Worm (Caenorhabditis elegans): Measurements from ENCODE around the gene nhr-277.

nhr-277 gene

ce11 chrIV:2770835-2771234, 28.0 kb downstream of the nhr-277 start:
- TF ChIP-seq ama-1 (optimal IDR thresholded peaks at IDR 0.05) (peak; percentile 2), nhr-12 (tag; optimal IDR thresholded peaks at IDR 0.05) (no peak), zag-1 (tag; optimal IDR thresholded peaks at IDR 0.05) (no peak), mdl-1 (tag; optimal IDR thresholded peaks at IDR 0.05) (no peak), lsy-12 (tag; optimal IDR thresholded peaks at IDR 0.05) (peak; percentile 32)

DNA sequence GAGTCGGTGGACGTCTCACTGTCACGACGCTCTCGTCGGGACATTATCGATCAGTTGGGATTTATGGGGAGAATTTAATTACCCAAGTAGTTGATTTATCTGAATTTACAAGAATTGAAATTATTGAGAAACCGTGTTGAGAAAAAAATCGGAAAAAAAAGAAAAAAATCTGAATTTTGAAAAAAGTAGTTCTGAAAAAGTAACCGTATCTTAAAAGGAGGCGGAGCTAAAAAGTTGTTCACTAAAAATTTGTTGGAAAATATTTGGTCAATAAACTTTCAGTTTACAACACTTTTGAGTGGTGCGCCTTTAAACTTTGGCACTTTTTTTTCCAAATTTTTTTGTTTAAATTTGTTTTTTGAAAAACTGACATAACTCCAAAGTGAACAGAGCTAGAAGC, 28.9 kb downstream of the nhr-277 start, which contains the start of gene Y54G2A.11:
Gene Y54G2A.11, minus strand, starts transcription at position 101 of the 400 bp plus-strand sequence.
- TF ChIP-seq nhr-237 (tag; optimal IDR thresholded peaks at IDR 0.05) (no peak), unc-39 (tag; optimal IDR thresholded peaks at IDR 0.05) (no peak)

- TF ChIP-seq fkh-2 (tag; optimal IDR thresholded peaks at IDR 0.05) (no peak), nhr-43 (tag; optimal IDR thresholded peaks at IDR 0.05; ENCODE audit: poor library complexity, severe bottlenecking) (peak; percentile 36), nhr-25 (tag; optimal IDR thresholded peaks at IDR 0.05) (peak; percentile 77), lsy-12 (tag; optimal IDR thresholded peaks at IDR 0.05) (peak; percentile 8), ama-1 (optimal IDR thresholded peaks at IDR 0.05) (peak; percentile 29)
These were observed 29.5 kb downstream of the nhr-277 start for ce11 chrIV:2772209-2772851.

- TF ChIP-seq mml-1 (tag; optimal IDR thresholded peaks at IDR 0.05) (no peak), snpc-4 (tag; optimal IDR thresholded peaks at IDR 0.05) (peak; percentile 1), nhr-23 (tag; optimal IDR thresholded peaks at IDR 0.05) (peak; percentile 23), fkh-2 (tag; optimal IDR thresholded peaks at IDR 0.05) (no peak), aly-2 (tag; optimal IDR thresholded peaks at IDR 0.05) (no peak), nhr-25 (tag; optimal IDR thresholded peaks at IDR 0.05) (peak; percentile 27), ceh-82 (tag; optimal IDR thresholded peaks at IDR 0.05) (no peak), pha-4 (tag; optimal IDR thresholded peaks at IDR 0.05) (peak; percentile 25), ama-1 (optimal IDR thresholded peaks at IDR 0.05) (peak; percentile 74), egl-5 (tag; optimal IDR thresholded peaks at IDR 0.05) (peak; percentile 19)
These were observed 30.7 kb downstream of the nhr-277 start for ce11 chrIV:2773382-2773979.

DNA sequence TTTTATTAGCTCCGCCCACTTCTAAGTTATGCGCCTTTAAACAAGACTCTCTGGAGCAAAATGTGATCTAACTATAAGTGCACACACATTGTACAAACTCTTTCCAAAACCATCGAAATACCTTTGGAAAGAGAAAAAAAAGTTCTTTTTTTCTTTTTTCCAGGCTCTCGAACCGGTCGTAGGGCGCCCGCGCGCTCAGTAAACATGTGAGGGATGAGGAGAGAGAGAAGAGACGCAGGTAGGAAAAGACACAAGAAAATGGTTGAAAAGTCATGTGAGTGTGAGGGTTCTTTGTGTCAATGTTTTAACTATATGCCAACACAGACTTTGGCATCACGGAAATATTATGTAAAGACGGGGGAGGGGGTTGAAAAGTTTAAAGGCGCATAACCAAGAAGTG, 31.7 kb downstream of the nhr-277 start:
- TF ChIP-seq ceh-16 (tag; optimal IDR thresholded peaks at IDR 0.05), result no peak
- peak; percentile 84 for TF ChIP-seq nhr-25 (tag; optimal IDR thresholded peaks at IDR 0.05)
- no peak for TF ChIP-seq R02D3.7 (tag; optimal IDR thresholded peaks at IDR 0.05)
- no peak for TF ChIP-seq zag-1 (tag; optimal IDR thresholded peaks at IDR 0.05)
- TF ChIP-seq sea-2 (GFP tag; optimal IDR thresholded peaks at IDR 0.05), result no peak
- peak; percentile 81 for TF ChIP-seq lsy-12 (tag; optimal IDR thresholded peaks at IDR 0.05)
- TF ChIP-seq nhr-76 (tag; optimal IDR thresholded peaks at IDR 0.05), result no peak
- TF ChIP-seq nhr-28 (tag; optimal IDR thresholded peaks at IDR 0.05), result no peak
- TF ChIP-seq ztf-4 (tag; optimal IDR thresholded peaks at IDR 0.05), result no peak
- TF ChIP-seq eor-1 (tag; optimal IDR thresholded peaks at IDR 0.05), result no peak
- peak; percentile 66 for TF ChIP-seq hmg-11 (tag; optimal IDR thresholded peaks at IDR 0.05)
- TF ChIP-seq ZK546.5 (tag; optimal IDR thresholded peaks at IDR 0.05), result no peak
- TF ChIP-seq lin-39 (tag; optimal IDR thresholded peaks at IDR 0.05), result peak; percentile 71
- peak; percentile 45 for TF ChIP-seq jun-1 (tag; optimal IDR thresholded peaks at IDR 0.05)
- TF ChIP-seq fkh-10 (GFP tag; optimal IDR thresholded peaks at IDR 0.05), result no peak
- TF ChIP-seq egl-5 (tag; optimal IDR thresholded peaks at IDR 0.05), result peak; percentile 91
- peak; percentile 40 for TF ChIP-seq lin-15B (tag; optimal IDR thresholded peaks at IDR 0.05)
- TF ChIP-seq elt-1 (tag; optimal IDR thresholded peaks at IDR 0.05), result no peak
- no peak for TF ChIP-seq egl-27 (tag; optimal IDR thresholded peaks at IDR 0.05)
- TF ChIP-seq unc-39 (tag; optimal IDR thresholded peaks at IDR 0.05), result no peak
- TF ChIP-seq nhr-23 (tag; optimal IDR thresholded peaks at IDR 0.05), result peak; percentile 46
- no peak for TF ChIP-seq fos-1 (tag; optimal IDR thresholded peaks at IDR 0.05)
- TF ChIP-seq ceh-82 (tag; optimal IDR thresholded peaks at IDR 0.05), result no peak
- TF ChIP-seq nhr-11 (tag; optimal IDR thresholded peaks at IDR 0.05), result no peak
- no peak for TF ChIP-seq nhr-237 (tag; optimal IDR thresholded peaks at IDR 0.05)
- no peak for TF ChIP-seq unc-62 (GFP tag; optimal IDR thresholded peaks at IDR 0.05)
- TF ChIP-seq elt-3 (tag; optimal IDR thresholded peaks at IDR 0.05), result no peak
- TF ChIP-seq nfya-1 (tag; optimal IDR thresholded peaks at IDR 0.05; ENCODE audit: insufficient read depth), result peak; percentile 75
- TF ChIP-seq pqm-1 (tag; optimal IDR thresholded peaks at IDR 0.05), result no peak
- peak; percentile 24 for TF ChIP-seq mdl-1 (tag; optimal IDR thresholded peaks at IDR 0.05)
- no peak for TF ChIP-seq ceh-9 (tag; optimal IDR thresholded peaks at IDR 0.05)
- no peak for TF ChIP-seq mml-1 (tag; optimal IDR thresholded peaks at IDR 0.05)
- TF ChIP-seq fkh-2 (tag; optimal IDR thresholded peaks at IDR 0.05), result no peak
- TF ChIP-seq skn-1 (tag; optimal IDR thresholded peaks at IDR 0.05), result no peak
- peak; percentile 34 for TF ChIP-seq elt-2 (tag; optimal IDR thresholded peaks at IDR 0.05)
- TF ChIP-seq snpc-4 (tag; optimal IDR thresholded peaks at IDR 0.05), result peak; percentile 40
- TF ChIP-seq pha-4 (tag; optimal IDR thresholded peaks at IDR 0.05), result peak; percentile 98
- peak; percentile 31 for TF ChIP-seq ceh-28 (tag; optimal IDR thresholded peaks at IDR 0.05)
- TF ChIP-seq aly-2 (tag; optimal IDR thresholded peaks at IDR 0.05), result no peak
